Worm (Caenorhabditis elegans): ENCODE measurements around the gene sdz-12.

- no peak for TF ChIP-seq nhr-28 (tag; optimal IDR thresholded peaks at IDR 0.05)
- no peak for TF ChIP-seq nhr-76 (tag; optimal IDR thresholded peaks at IDR 0.05)
- no peak for TF ChIP-seq nhr-237 (tag; optimal IDR thresholded peaks at IDR 0.05)
- no peak for TF ChIP-seq unc-62 (GFP tag; optimal IDR thresholded peaks at IDR 0.05)
- TF ChIP-seq nhr-12 (tag; optimal IDR thresholded peaks at IDR 0.05): no peak
- no peak for TF ChIP-seq cnd-1 (tag; optimal IDR thresholded peaks at IDR 0.05)
- TF ChIP-seq ztf-11 (tag; optimal IDR thresholded peaks at IDR 0.05): no peak
- no peak for TF ChIP-seq elt-3 (tag; optimal IDR thresholded peaks at IDR 0.05)
- no peak for TF ChIP-seq nhr-2 (tag; optimal IDR thresholded peaks at IDR 0.05)
- no peak for TF ChIP-seq lsy-2 (tag; optimal IDR thresholded peaks at IDR 0.05)
- TF ChIP-seq snpc-4 (tag; optimal IDR thresholded peaks at IDR 0.05): no peak
- no peak for TF ChIP-seq unc-39 (tag; optimal IDR thresholded peaks at IDR 0.05)
Measured at ce11 chrII:3753598-3753997, 22.0 kb upstream of the sdz-12 start, which contains the start of gene rcd-1.
